Fruit fly (Drosophila melanogaster) whole organism, embryonic: ENCODE data around the gene mof.

ENCODE experiments used
- BEAF-32 ChIP-seq: fragments of 200-800 bp; sonication (Bioruptor generic); optimal IDR thresholded peaks from 3 replicates; lab custom pipeline; 2017; ENCODE audit warnings: missing biosample characterization, missing genetic modification characterization, mild to moderate bottlenecking, moderate library complexity, missing genetic modification reagents
- Bgb ChIP-seq: fragments of 200-800 bp; sonication (Bioruptor generic); IDR thresholded peaks from 2 replicates; pipeline ENCODE4 v1.3.6; 2022; ENCODE audit warnings: missing biosample characterization, missing genetic modification characterization; ENCODE audit not compliant: partially characterized antibody
- Blimp-1 ChIP-seq: fragments of 200-800 bp; sonication (Bioruptor generic); optimal IDR thresholded peaks from 3 replicates; lab custom pipeline; 2018; ENCODE audit warnings: missing biosample characterization, missing genetic modification characterization, mild to moderate bottlenecking, moderate library complexity, missing genetic modification reagents
- CG10274 ChIP-seq: fragments of 200-800 bp; sonication (Bioruptor generic); optimal IDR thresholded peaks from 3 replicates; lab custom pipeline; 2017; ENCODE audit warnings: missing biosample characterization, mild to moderate bottlenecking, missing genetic modification characterization
- CG10654 ChIP-seq: fragments of 200-800 bp; sonication (Bioruptor generic); optimal IDR thresholded peaks from 2 replicates; lab custom pipeline; 2016; ENCODE audit warnings: missing biosample characterization, missing genetic modification characterization
- CG12104 ChIP-seq: fragments of 200-800 bp; sonication (Bioruptor generic); optimal IDR thresholded peaks from 3 replicates; lab custom pipeline; 2016; ENCODE audit warnings: missing biosample characterization, missing genetic modification characterization
- CG12299 ChIP-seq: fragments of 200-800 bp; sonication (Bioruptor generic); optimal IDR thresholded peaks from 2 replicates; lab custom pipeline; 2018; ENCODE audit warnings: missing biosample characterization, mild to moderate bottlenecking, missing genetic modification characterization
- CG12391 ChIP-seq: fragments of 200-800 bp; sonication (Bioruptor generic); optimal IDR thresholded peaks from 3 replicates; lab custom pipeline; 2018; ENCODE audit warnings: missing biosample characterization, mild to moderate bottlenecking, missing genetic modification characterization, moderate library complexity
- CG12769 ChIP-seq: fragments of 200-800 bp; sonication (Bioruptor generic); optimal IDR thresholded peaks from 2 replicates; lab custom pipeline; 2019; ENCODE audit warnings: missing biosample characterization, mild to moderate bottlenecking, missing genetic modification characterization, moderate library complexity
- CG15514 ChIP-seq: fragments of 200-800 bp; sonication (Bioruptor generic); optimal IDR thresholded peaks from 3 replicates; lab custom pipeline; 2017; ENCODE audit warnings: missing biosample characterization, missing genetic modification characterization, mild to moderate bottlenecking, moderate library complexity, missing genetic modification reagents
- CG16779 ChIP-seq: fragments of 200-800 bp; sonication (Bioruptor generic); IDR thresholded peaks from 2 replicates; pipeline ENCODE4 v1.3.6; 2022; ENCODE audit warnings: missing biosample characterization, missing genetic modification characterization
- CG17802 ChIP-seq: fragments of 200-800 bp; sonication (Bioruptor generic); optimal IDR thresholded peaks from 2 replicates; lab custom pipeline; 2018; ENCODE audit warnings: missing biosample characterization, mild to moderate bottlenecking, missing genetic modification characterization, moderate library complexity
- CG18599 ChIP-seq: fragments of 200-800 bp; sonication (Bioruptor generic); optimal IDR thresholded peaks from 3 replicates; lab custom pipeline; 2017; ENCODE audit warnings: missing biosample characterization, missing genetic modification characterization, mild to moderate bottlenecking, moderate library complexity, missing genetic modification reagents
- CG2116 ChIP-seq: fragments of 200-800 bp; sonication (Bioruptor generic); optimal IDR thresholded peaks from 3 replicates; lab custom pipeline; 2018; ENCODE audit warnings: missing biosample characterization, mild to moderate bottlenecking, missing genetic modification characterization
- CG2712 ChIP-seq: fragments of 200-800 bp; optimal IDR thresholded peaks from 3 replicates; lab custom pipeline; 2019; ENCODE audit warnings: missing biosample characterization, mild to moderate bottlenecking, missing genetic modification characterization, moderate library complexity
- CG4360 ChIP-seq: fragments of 200-800 bp; sonication (Bioruptor generic); IDR thresholded peaks from 2 replicates; pipeline ENCODE4 v1.3.6; 2022; ENCODE audit warnings: missing biosample characterization, missing genetic modification characterization
- CG9215 ChIP-seq: fragments of 200-800 bp; sonication (Bioruptor generic); IDR thresholded peaks from 2 replicates; pipeline ENCODE4 v1.3.6; 2022; ENCODE audit warnings: missing biosample characterization, missing genetic modification characterization
- CG9437 ChIP-seq: fragments of 200-800 bp; sonication (Bioruptor generic); optimal IDR thresholded peaks from 2 replicates; lab custom pipeline; 2018; ENCODE audit warnings: missing biosample characterization, mild to moderate bottlenecking, missing genetic modification characterization
- CoRest ChIP-seq: fragments of 200-800 bp; sonication (Bioruptor generic); optimal IDR thresholded peaks from 3 replicates; lab custom pipeline; 2018; ENCODE audit warnings: missing biosample characterization, mild to moderate bottlenecking, missing genetic modification characterization, moderate library complexity
- D ChIP-seq, 2 experiments: fragments of 200-800 bp in 1 of 2; fragments of >200 bp in 1 of 2; sonication (Bioruptor generic) in 1 of 2; optimal IDR thresholded peaks; 2 replicates in 1 of 2; 3 replicates in 1 of 2; lab custom pipeline; 2017; ENCODE audit warnings: mild to moderate bottlenecking in 1 of 2, missing biosample characterization in 1 of 2, missing genetic modification characterization in 1 of 2, missing genetic modification reagents in 1 of 2
- D19A ChIP-seq: fragments of 200-800 bp; optimal IDR thresholded peaks from 3 replicates; lab custom pipeline; 2019; ENCODE audit warnings: missing biosample characterization, mild to moderate bottlenecking, missing genetic modification characterization, moderate library complexity
- E2f2 ChIP-seq: fragments of 200-800 bp; sonication (Bioruptor generic); IDR thresholded peaks from 2 replicates; pipeline ENCODE4 v1.3.6; 2022; ENCODE audit warnings: missing biosample characterization, missing genetic modification characterization
- Gsc ChIP-seq: fragments of 200-800 bp; sonication (Bioruptor generic); IDR thresholded peaks from 2 replicates; pipeline ENCODE4 v1.3.6; 2022; ENCODE audit warnings: missing biosample characterization, missing genetic modification characterization
- Hand ChIP-seq: fragments of 200-800 bp; sonication (Bioruptor generic); optimal IDR thresholded peaks from 2 replicates; lab custom pipeline; 2017; ENCODE audit warnings: mild to moderate bottlenecking, missing biosample characterization, missing genetic modification reagents, missing genetic modification characterization
- Hsf ChIP-seq: fragments of 200-800 bp; sonication (Bioruptor generic); optimal IDR thresholded peaks from 3 replicates; lab custom pipeline; 2016; ENCODE audit warnings: missing biosample characterization, missing genetic modification characterization
- Rfx ChIP-seq: fragments of 200-800 bp; sonication (Bioruptor generic); IDR thresholded peaks from 2 replicates; pipeline ENCODE4 v1.3.6; 2022; ENCODE audit warnings: missing biosample characterization, missing genetic modification characterization
- TFAM ChIP-seq: fragments of 200-800 bp; sonication (Bioruptor generic); optimal IDR thresholded peaks from 2 replicates; lab custom pipeline; 2017; ENCODE audit warnings: missing biosample characterization, missing genetic modification characterization, inconsistent platforms
- Tbp ChIP-seq: fragments of >200 bp; optimal IDR thresholded peaks from 2 replicates; lab custom pipeline; 2018; ENCODE audit warnings: missing biosample characterization, missing genetic modification characterization
- Xbp1 ChIP-seq: fragments of 200-800 bp; sonication (Bioruptor generic); optimal IDR thresholded peaks from 3 replicates; lab custom pipeline; 2016; ENCODE audit warnings: missing biosample characterization, mild to moderate bottlenecking, missing genetic modification characterization
- Xrp1 ChIP-seq: fragments of 200-800 bp; sonication (Bioruptor generic); IDR thresholded peaks from 2 replicates; pipeline ENCODE4 v1.3.6; 2022; ENCODE audit warnings: missing biosample characterization, missing genetic modification characterization
- al ChIP-seq: fragments of 200-800 bp; sonication (Bioruptor generic); IDR thresholded peaks from 2 replicates; pipeline ENCODE4 v1.3.6; 2022; ENCODE audit warnings: missing biosample characterization, missing genetic modification characterization
- ara ChIP-seq: fragments of 200-800 bp; sonication (Bioruptor generic); IDR thresholded peaks from 2 replicates; pipeline ENCODE4 v1.3.6; 2022; ENCODE audit warnings: missing biosample characterization, missing genetic modification characterization
- ato ChIP-seq: fragments of 200-800 bp; sonication (Bioruptor generic); IDR thresholded peaks from 2 replicates; pipeline ENCODE4 v1.3.6; 2022; ENCODE audit warnings: missing biosample characterization, missing genetic modification characterization; ENCODE audit not compliant: partially characterized antibody
- chinmo ChIP-seq: fragments of 200-800 bp; sonication (Bioruptor generic); IDR thresholded peaks from 4 replicates; pipeline ENCODE4 v1.3.6; 2022; ENCODE audit warnings: missing biosample characterization, missing genetic modification characterization; ENCODE audit not compliant: partially characterized antibody
- dpn ChIP-seq, 2 experiments: fragments of 200-800 bp; sonication (Bioruptor generic); optimal IDR thresholded peaks; 3 replicates each; lab custom pipeline; 2016; ENCODE audit warnings: missing biosample characterization in 2 of 2, missing genetic modification characterization in 2 of 2
- fd3F ChIP-seq: fragments of 200-800 bp; sonication (Bioruptor generic); optimal IDR thresholded peaks from 2 replicates; lab custom pipeline; 2018; ENCODE audit warnings: missing biosample characterization, mild to moderate bottlenecking, missing genetic modification characterization, moderate library complexity
- gcm ChIP-seq: fragments of 200-800 bp; sonication (Bioruptor generic); optimal IDR thresholded peaks from 2 replicates; lab custom pipeline; 2019; ENCODE audit warnings: missing biosample characterization, mild to moderate bottlenecking, missing genetic modification characterization, moderate library complexity
- grau ChIP-seq: fragments of 200-800 bp; optimal IDR thresholded peaks from 3 replicates; lab custom pipeline; 2019; ENCODE audit warnings: missing biosample characterization, mild to moderate bottlenecking, missing genetic modification characterization, moderate library complexity
- ham ChIP-seq: fragments of 200-800 bp; sonication (Bioruptor generic); IDR thresholded peaks from 2 replicates; pipeline ENCODE4 v1.3.6; 2022; ENCODE audit warnings: missing biosample characterization, missing genetic modification characterization
- hkb ChIP-seq, 2 experiments: fragments of 200-800 bp in 1 of 2; fragments of >200 bp in 1 of 2; sonication (Bioruptor generic) in 1 of 2; IDR thresholded peaks in 1 of 2; optimal IDR thresholded peaks in 1 of 2; 2 replicates each; pipeline versions ENCODE4 v1.3.6 to Lab custom; 2017 to 2022; ENCODE audit warnings: missing biosample characterization in 1 of 2, missing genetic modification characterization in 1 of 2
- inv ChIP-seq: fragments of 200-800 bp; sonication (Bioruptor generic); IDR thresholded peaks from 2 replicates; pipeline ENCODE4 v1.3.6; 2022; ENCODE audit warnings: missing biosample characterization, missing genetic modification characterization; ENCODE audit not compliant: partially characterized antibody
- lilli ChIP-seq: fragments of 200-800 bp; sonication (Bioruptor generic); optimal IDR thresholded peaks from 3 replicates; lab custom pipeline; 2016; ENCODE audit warnings: missing biosample characterization, missing genetic modification characterization
- mld ChIP-seq: fragments of 200-800 bp; sonication (Bioruptor generic); IDR thresholded peaks from 3 replicates; pipeline ENCODE4 v1.3.6; 2022; ENCODE audit warnings: missing biosample characterization, missing genetic modification characterization; ENCODE audit not compliant: partially characterized antibody
- p53 ChIP-seq: fragments of 200-800 bp; sonication (Bioruptor generic); optimal IDR thresholded peaks from 2 replicates; lab custom pipeline; 2016; ENCODE audit warnings: missing biosample characterization, missing genetic modification characterization
- prd ChIP-seq, 3 experiments: fragments of >200 bp in 2 of 3; fragments of 200-800 bp in 1 of 3; sonication (Bioruptor generic) in 1 of 3; optimal IDR thresholded peaks in 2 of 3; IDR thresholded peaks in 1 of 3; 2 replicates in 2 of 3; 3 replicates in 1 of 3; pipeline versions ENCODE4 v1.3.6 to Lab custom; 2017 to 2022; ENCODE audit warnings: missing biosample characterization in 1 of 3, missing genetic modification characterization in 1 of 3
- tna ChIP-seq: fragments of 200-800 bp; sonication (Bioruptor generic); IDR thresholded peaks from 2 replicates; pipeline ENCODE4 v1.3.6; 2022; ENCODE audit warnings: missing biosample characterization, missing genetic modification characterization; ENCODE audit not compliant: partially characterized antibody
- wek ChIP-seq: fragments of 200-800 bp; sonication (Bioruptor generic); optimal IDR thresholded peaks from 3 replicates; lab custom pipeline; 2018; ENCODE audit warnings: missing biosample characterization, mild to moderate bottlenecking, missing genetic modification characterization, moderate library complexity
- wor ChIP-seq: fragments of 200-800 bp; sonication (Bioruptor generic); IDR thresholded peaks from 2 replicates; pipeline ENCODE4 v1.3.6; 2022; ENCODE audit warnings: missing biosample characterization, missing genetic modification characterization

Gene mof

dm6 chrX:5873164-5873563 lies 3.5 kb downstream of the mof start, which contains the start of gene GAA1 (continued):
- TF ChIP-seq prd (optimal IDR thresholded peaks at IDR 0.05; lab: Kevin White, UChicago) (no peak), prd (GFP tag; IDR thresholded peaks at IDR 0.05; lab: Robert Waterston, UW) (0 out of 3 replicates have a peak, but pooled peaks have one; percentile 14), fd3F (no peak), Xbp1 (GFP tag; lab: Kevin White, UChicago) (peak; percentile 20), lilli (GFP tag; lab: Kevin White, UChicago) (peak; percentile 7), CG15514 (peak; percentile 26), CG4360 (GFP tag; lab: Robert Waterston, UW) (peak; percentile 64; the same call in 1 of the 2 replicates), CG16779 (GFP tag; lab: Robert Waterston, UW) (no peak), Tbp (GFP tag; lab: Kevin White, UChicago) (no peak), CG10274 (no peak), CG2116 (peak; percentile 86), Xrp1 (GFP tag; lab: Robert Waterston, UW) (peak; percentile 42; the same call in 1 of the 2 replicates), Gsc (GFP tag; lab: Robert Waterston, UW) (no peak), dpn (GFP tag; optimal IDR thresholded peaks at IDR 0.05; lab: Kevin White, UChicago) (no peak), gcm (GFP tag; lab: Kevin White, UChicago) (peak; percentile 84), D (optimal IDR thresholded peaks at IDR 0.05; lab: Kevin White, UChicago) (no peak), D (GFP tag; optimal IDR thresholded peaks at IDR 0.05; lab: Kevin White, UChicago) (no peak), CG9215 (GFP tag; lab: Robert Waterston, UW) (no peak), tna (peak; percentile 97), wor (GFP tag; lab: Robert Waterston, UW) (no peak), CG12299 (tag; lab: Kevin White, UChicago) (no peak), Blimp-1 (GFP tag; lab: Kevin White, UChicago) (no peak), CG17802 (tag; lab: Kevin White, UChicago) (no peak), hkb (optimal IDR thresholded peaks at IDR 0.05; lab: Kevin White, UChicago) (no peak), hkb (GFP tag; IDR thresholded peaks at IDR 0.05; lab: Robert Waterston, UW) (peak; percentile 49; the same call in 1 of the 2 replicates), CG2712 (tag; lab: Kevin White, UChicago) (peak; percentile 29), TFAM (GFP tag; lab: Kevin White, UChicago) (no peak), CG18599 (no peak), CG12104 (no peak), CG12769 (no peak), ato (GFP tag; lab: Robert Waterston, UW) (peak; percentile 94), wek (GFP tag; lab: Kevin White, UChicago) (no peak), CG10654 (GFP tag; lab: Kevin White, UChicago) (no peak), mld (peak; percentile 96), Rfx (peak; percentile 49; the same call in 1 of the 2 replicates), Bgb (GFP tag; lab: Robert Waterston, UW) (peak; percentile 86), BEAF-32 (peak; percentile 58), al (GFP tag; lab: Robert Waterston, UW) (0 out of 2 replicates have a peak, but pooled peaks have one; percentile 13), ara (GFP tag; lab: Robert Waterston, UW) (no peak), grau (tag; lab: Kevin White, UChicago) (peak; percentile 26), CG12391 (peak; percentile 44), Hand (GFP tag; lab: Kevin White, UChicago) (no peak), Hsf (GFP tag; lab: Kevin White, UChicago) (no peak), E2f2 (GFP tag; lab: Robert Waterston, UW) (peak; percentile 68), D19A (tag; lab: Kevin White, UChicago) (peak; percentile 56), CoRest (tag; lab: Kevin White, UChicago) (peak; percentile 17), p53 (GFP tag; lab: Kevin White, UChicago) (no peak), ham (GFP tag; lab: Robert Waterston, UW) (no peak), CG9437 (GFP tag; lab: Kevin White, UChicago) (peak; percentile 0), inv (peak; percentile 64), chinmo (GFP tag; lab: Robert Waterston, UW) (peak; percentile 79; the same call in 2 of the 4 replicates)
